Worm (Caenorhabditis elegans): ENCODE results near the gene F34H10.3.

The F34H10.3 gene

ce11 chrX:9634925-9635324, at the start of gene F34H10.3:
F34H10.3 (minus strand) TSS chrX:9635025.
- no peak for TF ChIP-seq rcor-1 (GFP tag; IDR thresholded peaks at IDR 0.05)
- no peak for TF ChIP-seq lag-1 (GFP tag; IDR thresholded peaks at IDR 0.05)
- TF ChIP-seq die-1 (tag; optimal IDR thresholded peaks at IDR 0.05): no peak
- no peak for TF ChIP-seq let-526 (GFP tag; IDR thresholded peaks at IDR 0.05)
- no peak for TF ChIP-seq ZK185.1 (tag; optimal IDR thresholded peaks at IDR 0.05; ENCODE audit: poor library complexity, severe bottlenecking)

- TF ChIP-seq nhr-80 (tag; optimal IDR thresholded peaks at IDR 0.05): peak; percentile 86
- TF ChIP-seq lin-40 (tag; optimal IDR thresholded peaks at IDR 0.05): no peak
Observed at ce11 chrX:9680119-9680682, 45.4 kb upstream of the F34H10.3 start, which contains the start of gene ifp-1. ifp-1 (minus strand) TSS chrX:9680169.

ce11 chrX:9679427-9679826, 44.6 kb upstream of the F34H10.3 start:
- TF ChIP-seq ceh-100 (GFP tag; IDR thresholded peaks at IDR 0.05): no peak
- TF ChIP-seq ZK185.1 (tag; optimal IDR thresholded peaks at IDR 0.05; ENCODE audit: poor library complexity, severe bottlenecking): no peak
- no peak for TF ChIP-seq ceh-79 (tag; optimal IDR thresholded peaks at IDR 0.05)
- no peak for TF ChIP-seq sdz-38 (tag; optimal IDR thresholded peaks at IDR 0.05)
- no peak for TF ChIP-seq nhr-80 (tag; optimal IDR thresholded peaks at IDR 0.05)
- no peak for TF ChIP-seq attf-3 (GFP tag; conservative IDR thresholded peaks at IDR 0.05)
- TF ChIP-seq hrde-1 (tag; optimal IDR thresholded peaks at IDR 0.05; ENCODE audit: borderline replicate concordance): no peak
- TF ChIP-seq ceh-58 (GFP tag; IDR thresholded peaks at IDR 0.05): no peak

ce11 chrX:9677927-9678326, 43.1 kb upstream of the F34H10.3 start:
- TF ChIP-seq unc-62 (GFP tag; optimal IDR thresholded peaks at IDR 0.05): no peak
- no peak for TF ChIP-seq aptf-3 (GFP tag; IDR thresholded peaks at IDR 0.05)
- TF ChIP-seq nfya-2 (GFP tag; IDR thresholded peaks at IDR 0.05): no peak
- TF ChIP-seq bed-1 (GFP tag; IDR thresholded peaks at IDR 0.05): no peak
- no peak for TF ChIP-seq lsl-1 (GFP tag; optimal IDR thresholded peaks at IDR 0.05)
- TF ChIP-seq ets-4 (GFP tag; optimal IDR thresholded peaks at IDR 0.05): no peak
- no peak for TF ChIP-seq nhr-179 (tag; optimal IDR thresholded peaks at IDR 0.05)
- no peak for TF ChIP-seq hlh-26 (GFP tag; conservative IDR thresholded peaks at IDR 0.05)
- no peak for TF ChIP-seq Y79H2A.3 (GFP tag; conservative IDR thresholded peaks at IDR 0.05)
- no peak for TF ChIP-seq athp-1 (tag; optimal IDR thresholded peaks at IDR 0.05)
- TF ChIP-seq pbrm-1 (GFP tag; IDR thresholded peaks at IDR 0.05): no peak
- TF ChIP-seq lir-1 (GFP tag; conservative IDR thresholded peaks at IDR 0.05): no peak
- TF ChIP-seq let-607 (tag; optimal IDR thresholded peaks at IDR 0.05): no peak
- no peak for TF ChIP-seq cebp-1 (GFP tag; IDR thresholded peaks at IDR 0.05)
- TF ChIP-seq cebp-1 (tag; optimal IDR thresholded peaks at IDR 0.05): no peak
- no peak for TF ChIP-seq F23B12.7 (tag; optimal IDR thresholded peaks at IDR 0.05; ENCODE audit: insufficient read depth)

DNA sequence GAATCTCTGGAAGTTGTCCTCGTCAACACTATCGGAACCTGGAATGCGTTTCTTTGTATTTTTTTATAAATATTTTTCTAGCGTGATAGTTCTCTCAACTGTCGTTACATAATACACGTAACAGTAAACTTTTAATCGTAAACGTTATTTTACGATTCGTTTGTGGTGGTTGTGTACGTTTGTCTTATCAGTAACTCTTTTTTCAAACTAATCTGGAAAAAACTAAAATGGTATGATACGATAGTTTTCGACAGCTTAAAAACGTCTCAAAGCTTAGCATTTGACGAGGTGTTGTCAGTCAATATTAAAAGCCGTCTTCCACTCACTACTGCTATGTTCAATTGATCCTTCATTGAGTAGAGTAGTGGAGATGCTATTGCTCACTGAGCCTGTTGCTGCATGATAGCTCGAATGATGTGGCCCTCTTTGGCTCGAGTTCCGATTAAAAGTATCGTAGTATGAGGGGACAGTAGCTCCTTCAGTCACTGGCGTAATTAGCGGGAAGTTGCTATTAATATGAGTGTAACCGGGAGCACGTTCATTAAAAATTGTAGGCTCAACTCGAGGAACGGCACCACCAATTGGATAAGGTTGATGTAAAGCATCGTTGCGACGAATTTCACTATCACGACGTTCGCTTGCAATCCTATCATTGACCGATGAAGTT, 42.1 kb upstream of the F34H10.3 start:
- TF ChIP-seq bed-1 (GFP tag; IDR thresholded peaks at IDR 0.05) (no peak), hlh-12 (tag; optimal IDR thresholded peaks at IDR 0.05) (no peak), ceh-91 (GFP tag; IDR thresholded peaks at IDR 0.05) (no peak), tlf-1 (GFP tag; optimal IDR thresholded peaks at IDR 0.05) (no peak), aptf-3 (GFP tag; IDR thresholded peaks at IDR 0.05) (no peak), ztf-28 (GFP tag; IDR thresholded peaks at IDR 0.05) (no peak), ceh-27 (GFP tag; optimal IDR thresholded peaks at IDR 0.05) (no peak), cebp-2 (GFP tag; IDR thresholded peaks at IDR 0.05) (no peak), let-526 (GFP tag; IDR thresholded peaks at IDR 0.05) (no peak), lin-54 (GFP tag; optimal IDR thresholded peaks at IDR 0.05) (no peak), athp-1 (tag; optimal IDR thresholded peaks at IDR 0.05) (no peak), lsl-1 (GFP tag; optimal IDR thresholded peaks at IDR 0.05) (no peak), hmg-20 (GFP tag; IDR thresholded peaks at IDR 0.05) (no peak), die-1 (tag; optimal IDR thresholded peaks at IDR 0.05) (no peak), hmg-1.2 (GFP tag; IDR thresholded peaks at IDR 0.05) (no peak), pha-4 (tag; optimal IDR thresholded peaks at IDR 0.05) (no peak)

Measured in whole organism, young adult.